Fruit fly (Drosophila melanogaster) whole organism, pupa: ENCODE measurements around the gene CG33641.

Experiments used
- CG10348 ChIP-seq: fragments of 200-800 bp; sonication (Bioruptor generic); IDR thresholded peaks from 2 replicates; pipeline ENCODE4 v1.3.6; 2022; ENCODE audit warnings: missing biosample characterization, missing genetic modification characterization
- CG12605 ChIP-seq: fragments of 200-800 bp; sonication (Bioruptor generic); IDR thresholded peaks from 2 replicates; pipeline ENCODE4 v1.3.6; 2022; ENCODE audit warnings: missing biosample characterization, missing genetic modification characterization
- CG13204 ChIP-seq: fragments of 200-800 bp; sonication (Bioruptor generic); optimal IDR thresholded peaks from 2 replicates; lab custom pipeline; 2018; ENCODE audit warnings: missing biosample characterization, mild to moderate bottlenecking, missing genetic modification characterization, moderate library complexity
- CG14655 ChIP-seq: fragments of 200-800 bp; sonication (Bioruptor generic); optimal IDR thresholded peaks from 3 replicates; lab custom pipeline; 2017; ENCODE audit warnings: mild to moderate bottlenecking, missing biosample characterization, missing genetic modification reagents, missing genetic modification characterization
- CG15710 ChIP-seq: fragments of 200-800 bp; sonication (Bioruptor generic); optimal IDR thresholded peaks from 2 replicates; lab custom pipeline; 2018; ENCODE audit warnings: missing biosample characterization, mild to moderate bottlenecking, missing genetic modification characterization, moderate library complexity
- CG17806 ChIP-seq: fragments of 200-800 bp; sonication (Bioruptor generic); optimal IDR thresholded peaks from 2 replicates; lab custom pipeline; 2018; ENCODE audit warnings: missing biosample characterization, mild to moderate bottlenecking, missing genetic modification characterization, moderate library complexity
- CG32121 ChIP-seq: fragments of 200-800 bp; sonication (Bioruptor generic); IDR thresholded peaks from 2 replicates; pipeline ENCODE4 v1.3.6; 2022; ENCODE audit warnings: missing biosample characterization, missing genetic modification characterization
- CG34367 ChIP-seq: fragments of 200-800 bp; sonication (Bioruptor generic); optimal IDR thresholded peaks from 2 replicates; lab custom pipeline; 2018; ENCODE audit warnings: missing biosample characterization, mild to moderate bottlenecking, missing genetic modification characterization
- CG4496 ChIP-seq: fragments of 200-800 bp; sonication (Bioruptor generic); IDR thresholded peaks from 3 replicates; pipeline ENCODE4 v1.3.6; 2022; ENCODE audit warnings: missing biosample characterization, missing genetic modification characterization
- CG8159 ChIP-seq: fragments of 200-800 bp; sonication (Bioruptor generic); optimal IDR thresholded peaks from 3 replicates; lab custom pipeline; 2018; ENCODE audit warnings: missing biosample characterization, mild to moderate bottlenecking, missing genetic modification characterization, moderate library complexity
- CG8301 ChIP-seq: fragments of 200-800 bp; sonication (Bioruptor generic); optimal IDR thresholded peaks from 2 replicates; lab custom pipeline; 2018; ENCODE audit warnings: missing biosample characterization, mild to moderate bottlenecking, missing genetic modification characterization
- CG9948 ChIP-seq: fragments of 200-800 bp; sonication (Bioruptor generic); optimal IDR thresholded peaks from 2 replicates; lab custom pipeline; 2018; ENCODE audit warnings: missing biosample characterization, mild to moderate bottlenecking, missing genetic modification characterization, moderate library complexity
- D1 ChIP-seq: fragments of 200-800 bp; sonication (Bioruptor generic); optimal IDR thresholded peaks from 2 replicates; lab custom pipeline; 2018; ENCODE audit warnings: missing biosample characterization, mild to moderate bottlenecking, missing genetic modification characterization, moderate library complexity
- EcR ChIP-seq: fragments of 200-800 bp; sonication (Bioruptor generic); optimal IDR thresholded peaks from 3 replicates; lab custom pipeline; 2019; ENCODE audit warnings: missing biosample characterization, missing genetic modification characterization, mild to moderate bottlenecking, moderate library complexity, missing genetic modification reagents
- Ets98B ChIP-seq: fragments of 200-800 bp; sonication (Bioruptor generic); IDR thresholded peaks from 2 replicates; pipeline ENCODE4 v1.3.6; 2022; ENCODE audit warnings: missing biosample characterization, missing genetic modification characterization
- Pif1A ChIP-seq: fragments of 200-800 bp; sonication (Bioruptor generic); optimal IDR thresholded peaks from 3 replicates; lab custom pipeline; 2016; ENCODE audit warnings: missing biosample characterization, missing genetic modification characterization
- Pif1B ChIP-seq: fragments of 200-800 bp; sonication (Bioruptor generic); optimal IDR thresholded peaks from 3 replicates; lab custom pipeline; 2016; ENCODE audit warnings: missing biosample characterization, missing genetic modification characterization
- Snoo ChIP-seq: fragments of 200-800 bp; sonication (Bioruptor generic); optimal IDR thresholded peaks from 3 replicates; lab custom pipeline; 2017; ENCODE audit warnings: missing biosample characterization, mild to moderate bottlenecking, missing genetic modification characterization, inconsistent platforms
- fd96Ca ChIP-seq: fragments of 200-800 bp; sonication (Bioruptor generic); IDR thresholded peaks from 3 replicates; pipeline ENCODE4 v1.3.6; 2022; ENCODE audit warnings: missing biosample characterization, missing genetic modification characterization
- gl ChIP-seq: fragments of 200-800 bp; sonication (Bioruptor generic); optimal IDR thresholded peaks from 2 replicates; lab custom pipeline; 2018; ENCODE audit warnings: missing biosample characterization, mild to moderate bottlenecking, missing genetic modification characterization
- rn ChIP-seq: fragments of 200-800 bp; sonication (Bioruptor generic); IDR thresholded peaks from 2 replicates; pipeline ENCODE4 v1.3.6; 2022; ENCODE audit warnings: missing biosample characterization, missing genetic modification characterization

The CG33641 gene

DNA sequence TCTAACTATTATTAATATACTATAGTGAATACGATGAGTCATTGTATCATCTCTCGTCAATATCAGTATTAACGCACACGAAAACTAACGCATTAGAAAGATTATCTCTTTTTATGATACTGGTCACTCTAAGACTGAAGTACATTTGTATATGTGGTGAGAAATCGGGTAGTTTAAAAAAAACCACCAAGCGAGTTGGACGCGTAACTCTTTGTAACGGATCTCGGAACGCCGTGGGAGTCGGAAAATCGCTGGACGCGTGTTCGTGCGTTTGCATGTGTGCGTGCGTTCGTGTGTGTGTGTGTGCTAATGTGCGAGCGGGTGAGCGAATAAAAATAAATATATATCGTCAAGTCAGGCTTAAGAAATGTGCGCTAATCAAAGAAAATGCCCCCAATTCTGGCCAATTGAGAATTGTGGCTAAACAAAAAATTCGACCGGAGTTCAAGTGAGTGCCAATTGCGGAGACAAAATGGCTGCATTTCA, 21.2 kb downstream of the CG33641 start, which contains the start of gene kuz:
TSS of gene kuz (plus strand) at position 167 of the 486 bp plus-strand sequence.
- TF ChIP-seq CG4496: peak; percentile 70
- TF ChIP-seq CG15710 (tag; lab: Kevin White, UChicago): peak; percentile 5
- TF ChIP-seq CG9948 (tag; lab: Kevin White, UChicago): no peak
- TF ChIP-seq Pif1A: peak; percentile 48
- no peak for TF ChIP-seq CG14655 (GFP tag; lab: Kevin White, UChicago)
- TF ChIP-seq CG32121 (GFP tag; lab: Robert Waterston, UW): peak; percentile 66
- peak; percentile 19 for TF ChIP-seq CG34367
- peak; percentile 1 for TF ChIP-seq CG13204 (GFP tag; lab: Kevin White, UChicago)
- TF ChIP-seq gl (tag; lab: Kevin White, UChicago): peak; percentile 4
- TF ChIP-seq CG12605 (GFP tag; lab: Robert Waterston, UW): peak; percentile 63; the same call in 1 of the 2 replicates
- TF ChIP-seq Pif1B (GFP tag; lab: Kevin White, UChicago): peak; percentile 54
- TF ChIP-seq CG8301 (tag; lab: Kevin White, UChicago): no peak
- peak; percentile 56 for TF ChIP-seq EcR (GFP tag; lab: Kevin White, UChicago)
- TF ChIP-seq fd96Ca: no peak; the same call in 2 of the 3 replicates
- TF ChIP-seq rn: no peak; the same call in 1 of the 2 replicates
- peak; percentile 70 for TF ChIP-seq Ets98B
- TF ChIP-seq CG10348 (GFP tag; lab: Robert Waterston, UW): no peak
- peak; percentile 11 for TF ChIP-seq CG8159
- TF ChIP-seq, all 21 proteins: peak for 12

dm6 chr2L:13550488-13551033, 21.7 kb downstream of the CG33641 start:
- TF ChIP-seq CG17806 (tag; lab: Kevin White, UChicago) (no peak), Pif1A (no peak), CG12605 (GFP tag; lab: Robert Waterston, UW) (no peak), gl (tag; lab: Kevin White, UChicago) (peak; percentile 79), CG34367 (peak; percentile 30), CG4496 (peak; percentile 71; the same call in 2 of the 3 replicates), CG13204 (GFP tag; lab: Kevin White, UChicago) (peak; percentile 67), Ets98B (peak; percentile 62; the same call in 1 of the 2 replicates), CG10348 (GFP tag; lab: Robert Waterston, UW) (no peak), CG14655 (GFP tag; lab: Kevin White, UChicago) (peak; percentile 54), CG8159 (peak; percentile 17), Pif1B (GFP tag; lab: Kevin White, UChicago) (peak; percentile 3), CG8301 (tag; lab: Kevin White, UChicago) (peak; percentile 39), Snoo (peak; percentile 10)
- TF ChIP-seq, all 21 proteins: peak for 10

- no peak for TF ChIP-seq D1 (tag; lab: Kevin White, UChicago)
- no peak for TF ChIP-seq CG4496
- no peak for TF ChIP-seq CG34367
- no peak for TF ChIP-seq Ets98B
- no peak for TF ChIP-seq CG12605 (GFP tag; lab: Robert Waterston, UW)
- TF ChIP-seq CG13204 (GFP tag; lab: Kevin White, UChicago): no peak
- TF ChIP-seq gl (tag; lab: Kevin White, UChicago): no peak
- peak; percentile 82 for TF ChIP-seq EcR (GFP tag; lab: Kevin White, UChicago)
- TF ChIP-seq, all 21 proteins: peak for 1
These were observed 23.8 kb downstream of the CG33641 start for dm6 chr2L:13552686-13553085.

DNA sequence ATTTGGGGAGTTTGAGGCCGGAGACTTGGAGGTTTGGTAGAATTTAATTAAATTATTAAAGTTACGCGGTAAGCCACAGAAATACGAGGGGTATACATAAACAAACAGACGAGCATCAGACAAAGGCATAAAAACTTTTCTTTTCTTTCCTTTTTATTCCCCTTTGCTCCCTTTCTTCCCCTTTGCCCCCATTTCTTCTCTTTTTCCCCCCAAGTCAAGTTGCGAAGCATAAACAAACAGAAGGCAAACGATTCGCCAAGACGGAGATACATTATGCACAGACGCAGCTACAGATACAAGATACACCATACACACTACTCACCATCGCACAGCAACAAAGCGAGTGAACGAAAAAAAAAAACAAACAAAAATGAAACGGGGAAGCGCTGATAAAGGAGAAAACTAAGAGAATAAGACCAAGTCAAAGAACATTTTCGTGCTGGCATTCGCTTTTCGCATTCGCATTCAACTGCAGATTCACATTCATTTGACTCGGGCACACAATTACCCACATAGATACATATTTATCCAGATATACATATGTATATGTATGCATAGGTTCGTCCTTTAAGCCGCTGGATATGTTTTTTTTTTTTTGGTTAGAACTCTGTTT, 25.8 kb downstream of the CG33641 start:
- no peak for TF ChIP-seq CG8159
- TF ChIP-seq CG34367: no peak
- no peak for TF ChIP-seq CG10348 (GFP tag; lab: Robert Waterston, UW)
- TF ChIP-seq fd96Ca: no peak
- TF ChIP-seq CG15710 (tag; lab: Kevin White, UChicago): no peak
- TF ChIP-seq gl (tag; lab: Kevin White, UChicago): peak; percentile 14
- TF ChIP-seq Snoo: no peak
- no peak for TF ChIP-seq CG13204 (GFP tag; lab: Kevin White, UChicago)
- TF ChIP-seq CG12605 (GFP tag; lab: Robert Waterston, UW): no peak
- TF ChIP-seq EcR (GFP tag; lab: Kevin White, UChicago): peak; percentile 40
- TF ChIP-seq Ets98B: no peak

DNA sequence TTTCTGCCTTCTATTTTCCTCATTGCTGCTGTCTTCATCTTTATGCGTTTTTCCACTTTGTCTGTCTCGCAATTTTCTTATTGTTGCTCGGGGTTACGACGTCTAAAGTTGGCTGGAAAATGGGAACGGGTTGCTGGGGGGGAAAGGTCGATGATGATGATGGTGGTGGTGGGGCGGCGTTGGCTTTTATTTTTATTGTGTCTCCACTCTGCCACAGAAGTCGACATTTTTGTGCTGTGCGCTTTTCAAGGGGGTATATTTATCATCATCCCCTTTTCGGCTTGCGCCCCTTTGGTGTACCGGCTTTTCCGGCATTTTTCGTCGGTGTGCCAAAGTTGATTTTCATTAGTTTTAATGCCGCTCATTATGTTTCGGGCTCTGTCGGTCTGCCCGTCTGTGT, 26.6 kb downstream of the CG33641 start:
- TF ChIP-seq Snoo (no peak), gl (tag; lab: Kevin White, UChicago) (no peak), CG15710 (tag; lab: Kevin White, UChicago) (no peak), EcR (GFP tag; lab: Kevin White, UChicago) (no peak), CG32121 (GFP tag; lab: Robert Waterston, UW) (no peak), CG17806 (tag; lab: Kevin White, UChicago) (no peak), Pif1A (no peak), Ets98B (no peak), CG34367 (no peak), Pif1B (GFP tag; lab: Kevin White, UChicago) (no peak), CG9948 (tag; lab: Kevin White, UChicago) (no peak), CG13204 (GFP tag; lab: Kevin White, UChicago) (no peak), CG8159 (no peak), CG4496 (no peak), CG12605 (GFP tag; lab: Robert Waterston, UW) (no peak), CG10348 (GFP tag; lab: Robert Waterston, UW) (no peak)
- TF ChIP-seq, all 21 proteins: peak for 0

dm6 chr2L:13568938-13569337, 40.1 kb downstream of the CG33641 start:
- no peak for TF ChIP-seq CG14655 (GFP tag; lab: Kevin White, UChicago)
- TF ChIP-seq CG34367: no peak
- TF ChIP-seq gl (tag; lab: Kevin White, UChicago): no peak
- TF ChIP-seq CG32121 (GFP tag; lab: Robert Waterston, UW): no peak
- no peak for TF ChIP-seq CG15710 (tag; lab: Kevin White, UChicago)
- TF ChIP-seq CG9948 (tag; lab: Kevin White, UChicago): no peak
- TF ChIP-seq EcR (GFP tag; lab: Kevin White, UChicago): no peak
- no peak for TF ChIP-seq rn
- TF ChIP-seq D1 (tag; lab: Kevin White, UChicago): no peak
- no peak for TF ChIP-seq CG13204 (GFP tag; lab: Kevin White, UChicago)
- TF ChIP-seq CG4496: no peak
- TF ChIP-seq Snoo: no peak
- no peak for TF ChIP-seq Pif1B (GFP tag; lab: Kevin White, UChicago)
- TF ChIP-seq, all 21 proteins: peak for 0
